Fruit fly (Drosophila melanogaster) whole organism, larva: ENCODE data around the gene Saysd1.

Experiments used
- noc ChIP-seq: fragments of 200-800 bp; sonication (Bioruptor generic); optimal IDR thresholded peaks from 3 replicates; lab custom pipeline; 2019; ENCODE audit warnings: missing biosample characterization, mild to moderate bottlenecking, missing genetic modification characterization, moderate library complexity

Saysd1 gene

dm6 chr3R:25232271-25232989, 17.4 kb upstream of the Saysd1 start, which contains the start of gene Cad96Cb:
Cad96Cb (minus strand) TSS chr3R:25232321.
- TF ChIP-seq noc (tag; lab: Kevin White, UChicago): no peak

- TF ChIP-seq noc (tag; lab: Kevin White, UChicago): no peak
Measured at dm6 chr3R:25225483-25225882, 10.5 kb upstream of the Saysd1 start.

dm6 chr3R:25221203-25221807, 6.3 kb upstream of the Saysd1 start, which contains the start of gene Alg9:
Alg9 (plus strand) TSS chr3R:25221589.
- no peak for TF ChIP-seq noc (tag; lab: Kevin White, UChicago)

dm6 chr3R:25219018-25219417, 4.0 kb upstream of the Saysd1 start, which contains the start of gene CG31103:
CG31103 (plus strand) TSS chr3R:25219318.
- TF ChIP-seq noc (tag; lab: Kevin White, UChicago): no peak

- TF ChIP-seq noc (tag; lab: Kevin White, UChicago): no peak
Measured at dm6 chr3R:25215997-25216396, 1.0 kb upstream of the Saysd1 start, which contains the start of gene CG31106. CG31106 (plus strand) TSS chr3R:25216297.

- no peak for TF ChIP-seq noc (tag; lab: Kevin White, UChicago)
Measured at dm6 chr3R:25209207-25209606, 5.8 kb downstream of the Saysd1 start.

- TF ChIP-seq noc (tag; lab: Kevin White, UChicago): no peak
Measured at dm6 chr3R:25208767-25209075, 6.3 kb downstream of the Saysd1 start.

- no peak for TF ChIP-seq noc (tag; lab: Kevin White, UChicago)
Measured at dm6 chr3R:25208042-25208766, 6.8 kb downstream of the Saysd1 start, which contains the start of gene Cad96Ca. Cad96Ca (minus strand) TSS chr3R:25208283.

dm6 chr3R:25207405-25208003, 7.5 kb downstream of the Saysd1 start:
- TF ChIP-seq noc (tag; lab: Kevin White, UChicago): peak; percentile 74

- no peak for TF ChIP-seq noc (tag; lab: Kevin White, UChicago)
Measured at dm6 chr3R:25205413-25205977, 9.5 kb downstream of the Saysd1 start.

dm6 chr3R:25199321-25199868, 15.6 kb downstream of the Saysd1 start, which contains the start of gene CG13654:
CG13654 (plus strand) TSS chr3R:25199818.
- TF ChIP-seq noc (tag; lab: Kevin White, UChicago): no peak

- TF ChIP-seq noc (tag; lab: Kevin White, UChicago): no peak
Measured at dm6 chr3R:25194723-25195577, 20.0 kb downstream of the Saysd1 start, which contains the start of gene CG13653. CG13653 (plus strand) TSS chr3R:25195527.

dm6 chr3R:25193726-25194204, 21.2 kb downstream of the Saysd1 start, which contains the start of gene lobo:
lobo (minus strand) TSS chr3R:25193776.
- no peak for TF ChIP-seq noc (tag; lab: Kevin White, UChicago)

- no peak for TF ChIP-seq noc (tag; lab: Kevin White, UChicago)
Measured at dm6 chr3R:25188990-25189389, 26.0 kb downstream of the Saysd1 start.
